Fruit fly (Drosophila melanogaster) Kc167 (cell line): Measurements from ENCODE around the gene CG8773.

Source experiments
- psq ChIP-seq: fragments of >200 bp; optimal IDR thresholded peaks from 2 replicates; lab custom pipeline; 2017; ENCODE audit warnings: missing external identifiers
- ttk ChIP-seq: sonication (Bioruptor generic); optimal IDR thresholded peaks from 2 replicates; lab custom pipeline; 2017; ENCODE audit warnings: missing external identifiers

dm6 chr3R:13306595-13306994 lies 12.0 kb downstream of the CG8773 start:
- no peak for TF ChIP-seq psq (lab: Kevin White, UChicago)
- no peak for TF ChIP-seq ttk (lab: Kevin White, UChicago)
